Fruit fly (Drosophila melanogaster) whole organism, embryonic: ENCODE measurements around the gene CG5727.

Experiments
- Atf6 ChIP-seq: fragments of 200-800 bp; sonication (Bioruptor generic); IDR thresholded peaks from 2 replicates; pipeline ENCODE4 v1.3.6; 2022; ENCODE audit warnings: missing biosample characterization, missing genetic modification characterization
- B-H2 ChIP-seq: fragments of 200-800 bp; sonication (Bioruptor generic); optimal IDR thresholded peaks from 2 replicates; lab custom pipeline; 2018; ENCODE audit warnings: missing biosample characterization, mild to moderate bottlenecking, missing genetic modification characterization
- BEAF-32 ChIP-seq: fragments of 200-800 bp; sonication (Bioruptor generic); optimal IDR thresholded peaks from 3 replicates; lab custom pipeline; 2017; ENCODE audit warnings: missing biosample characterization, missing genetic modification characterization, mild to moderate bottlenecking, moderate library complexity, missing genetic modification reagents
- CG10267 ChIP-seq: fragments of 200-800 bp; sonication (Bioruptor generic); optimal IDR thresholded peaks from 2 replicates; lab custom pipeline; 2018; ENCODE audit warnings: missing biosample characterization, mild to moderate bottlenecking, missing genetic modification characterization, moderate library complexity
- CG13123 ChIP-seq: fragments of 200-800 bp; sonication (Bioruptor generic); optimal IDR thresholded peaks from 2 replicates; lab custom pipeline; 2016; ENCODE audit warnings: missing biosample characterization, missing genetic modification characterization
- CG13894 ChIP-seq: fragments of 200-800 bp; sonication (Bioruptor generic); optimal IDR thresholded peaks from 3 replicates; lab custom pipeline; 2018; ENCODE audit warnings: missing biosample characterization, mild to moderate bottlenecking, missing genetic modification characterization, moderate library complexity
- CG14050 ChIP-seq: fragments of 200-800 bp; sonication (Bioruptor generic); IDR thresholded peaks from 3 replicates; pipeline ENCODE4 v1.3.6; 2022; ENCODE audit warnings: missing biosample characterization, missing genetic modification characterization
- CG14710 ChIP-seq: fragments of 200-800 bp; sonication (Bioruptor generic); optimal IDR thresholded peaks from 3 replicates; lab custom pipeline; 2019; ENCODE audit warnings: missing biosample characterization, mild to moderate bottlenecking, missing genetic modification characterization, moderate library complexity
- CG1602 ChIP-seq: fragments of 200-800 bp; sonication (Bioruptor generic); optimal IDR thresholded peaks from 3 replicates; lab custom pipeline; 2016; ENCODE audit warnings: missing biosample characterization, missing genetic modification characterization
- CG1603 ChIP-seq: fragments of 200-800 bp; sonication (Bioruptor generic); optimal IDR thresholded peaks from 2 replicates; lab custom pipeline; 2019; ENCODE audit warnings: missing biosample characterization, mild to moderate bottlenecking, missing genetic modification characterization, moderate library complexity
- CG17361 ChIP-seq: fragments of 200-800 bp; sonication (Bioruptor generic); IDR thresholded peaks from 3 replicates; pipeline ENCODE4 v1.3.6; 2022; ENCODE audit warnings: missing biosample characterization, missing genetic modification characterization
- CG2116 ChIP-seq: fragments of 200-800 bp; sonication (Bioruptor generic); optimal IDR thresholded peaks from 3 replicates; lab custom pipeline; 2018; ENCODE audit warnings: missing biosample characterization, mild to moderate bottlenecking, missing genetic modification characterization
- CG30020 ChIP-seq: fragments of 200-800 bp; optimal IDR thresholded peaks from 2 replicates; lab custom pipeline; 2019; ENCODE audit warnings: missing biosample characterization, mild to moderate bottlenecking, missing genetic modification characterization, moderate library complexity
- CG3995 ChIP-seq: fragments of 200-800 bp; sonication (Bioruptor generic); optimal IDR thresholded peaks from 3 replicates; lab custom pipeline; 2016; ENCODE audit warnings: missing biosample characterization, missing genetic modification characterization
- CG7963 ChIP-seq: fragments of 200-800 bp; sonication (Bioruptor generic); IDR thresholded peaks from 3 replicates; pipeline ENCODE4 v1.3.6; 2022; ENCODE audit warnings: missing biosample characterization, missing genetic modification characterization; ENCODE audit not compliant: partially characterized antibody
- CG8944 ChIP-seq: fragments of 200-800 bp; sonication (Bioruptor generic); optimal IDR thresholded peaks from 3 replicates; lab custom pipeline; 2016; ENCODE audit warnings: missing biosample characterization, missing genetic modification characterization
- CG9797 ChIP-seq: fragments of 200-800 bp; sonication (Bioruptor generic); optimal IDR thresholded peaks from 3 replicates; lab custom pipeline; 2018; ENCODE audit warnings: missing biosample characterization, mild to moderate bottlenecking, missing genetic modification characterization
- Dll ChIP-seq: fragments of 200-800 bp; sonication (Bioruptor generic); IDR thresholded peaks from 4 replicates; pipeline ENCODE4 v1.3.6; 2022; ENCODE audit warnings: missing biosample characterization, missing genetic modification characterization; ENCODE audit not compliant: partially characterized antibody
- Doc3 ChIP-seq: fragments of 200-800 bp; sonication (Bioruptor generic); IDR thresholded peaks from 3 replicates; pipeline ENCODE4 v1.3.6; 2022; ENCODE audit warnings: missing biosample characterization, missing genetic modification characterization; ENCODE audit not compliant: partially characterized antibody
- Dp ChIP-seq: fragments of 200-800 bp; sonication (Bioruptor generic); optimal IDR thresholded peaks from 2 replicates; lab custom pipeline; 2018; ENCODE audit warnings: missing biosample characterization, mild to moderate bottlenecking, missing genetic modification characterization, moderate library complexity
- Hmx ChIP-seq: fragments of 200-800 bp; sonication (Bioruptor generic); optimal IDR thresholded peaks from 2 replicates; lab custom pipeline; 2016; ENCODE audit warnings: missing biosample characterization, missing genetic modification characterization
- MBD-R2 ChIP-seq: fragments of 200-800 bp; sonication (Bioruptor generic); IDR thresholded peaks from 2 replicates; pipeline ENCODE4 v1.3.6; 2022; ENCODE audit warnings: missing biosample characterization, missing genetic modification characterization
- MESR4 ChIP-seq: fragments of 200-800 bp; sonication (Bioruptor generic); optimal IDR thresholded peaks from 2 replicates; lab custom pipeline; 2018; ENCODE audit warnings: missing biosample characterization, mild to moderate bottlenecking, missing genetic modification characterization, moderate library complexity
- Nf-YB ChIP-seq: fragments of 200-800 bp; sonication (Bioruptor generic); optimal IDR thresholded peaks from 3 replicates; lab custom pipeline; 2019; ENCODE audit warnings: missing biosample characterization, mild to moderate bottlenecking, missing genetic modification characterization, moderate library complexity
- Scr ChIP-seq: fragments of 200-800 bp; sonication (Bioruptor generic); IDR thresholded peaks from 2 replicates; pipeline ENCODE4 v1.3.6; 2022; ENCODE audit warnings: missing biosample characterization, missing genetic modification characterization; ENCODE audit not compliant: partially characterized antibody
- Sin3A ChIP-seq: fragments of >200 bp; optimal IDR thresholded peaks from 2 replicates; lab custom pipeline; 2018
- Sry-δ ChIP-seq: fragments of 200-800 bp; sonication (Bioruptor generic); optimal IDR thresholded peaks from 2 replicates; lab custom pipeline; 2016; ENCODE audit warnings: missing biosample characterization, missing genetic modification characterization
- abd-A ChIP-seq: fragments of 200-800 bp; sonication (Bioruptor generic); optimal IDR thresholded peaks from 3 replicates; lab custom pipeline; 2019; ENCODE audit warnings: missing biosample characterization, mild to moderate bottlenecking, missing genetic modification characterization, moderate library complexity
- ase ChIP-seq: fragments of 200-800 bp; sonication (Bioruptor generic); IDR thresholded peaks from 3 replicates; pipeline ENCODE4 v1.3.6; 2022; ENCODE audit warnings: missing biosample characterization, missing genetic modification characterization
- cg ChIP-seq: fragments of 200-800 bp; sonication (Bioruptor generic); optimal IDR thresholded peaks from 3 replicates; lab custom pipeline; 2019; ENCODE audit warnings: missing biosample characterization, mild to moderate bottlenecking, missing genetic modification characterization, moderate library complexity
- corto ChIP-seq: fragments of 200-800 bp; sonication (Bioruptor generic); optimal IDR thresholded peaks from 2 replicates; lab custom pipeline; 2016; ENCODE audit warnings: missing biosample characterization, mild to moderate bottlenecking, missing genetic modification characterization, moderate library complexity
- dpn ChIP-seq, 2 experiments: fragments of 200-800 bp; sonication (Bioruptor generic); optimal IDR thresholded peaks; 3 replicates each; lab custom pipeline; 2016; ENCODE audit warnings: missing biosample characterization in 2 of 2, missing genetic modification characterization in 2 of 2
- esg ChIP-seq: fragments of 200-800 bp; sonication (Bioruptor generic); conservative IDR thresholded peaks from 2 replicates; pipeline ENCODE4 v1.3.6; 2022; ENCODE audit warnings: missing biosample characterization, missing genetic modification characterization
- kni ChIP-seq: fragments of 200-800 bp; sonication (Bioruptor generic); optimal IDR thresholded peaks from 3 replicates; lab custom pipeline; 2017; ENCODE audit warnings: mild to moderate bottlenecking, missing biosample characterization, missing genetic modification reagents, missing genetic modification characterization
- lbe ChIP-seq: fragments of 200-800 bp; sonication (Bioruptor generic); optimal IDR thresholded peaks from 2 replicates; lab custom pipeline; 2016; ENCODE audit warnings: missing biosample characterization, mild to moderate bottlenecking, missing genetic modification characterization
- nerfin-1 ChIP-seq: fragments of 200-800 bp; sonication (Bioruptor generic); optimal IDR thresholded peaks from 3 replicates; lab custom pipeline; 2019; ENCODE audit warnings: missing biosample characterization, mild to moderate bottlenecking, missing genetic modification characterization, moderate library complexity
- onecut ChIP-seq: fragments of 200-800 bp; sonication (Bioruptor generic); IDR thresholded peaks from 2 replicates; pipeline ENCODE4 v1.3.6; 2022; ENCODE audit warnings: missing biosample characterization, missing genetic modification characterization
- pan ChIP-seq, 4 experiments: fragments of >200 bp in 3 of 4; fragments of 200-800 bp in 1 of 4; sonication (Bioruptor generic) in 1 of 4; optimal IDR thresholded peaks in 3 of 4; IDR thresholded peaks in 1 of 4; 2 replicates each; pipeline versions ENCODE4 v1.3.6 to Lab custom; 2017 to 2022; ENCODE audit warnings: missing biosample characterization in 2 of 4, missing genetic modification characterization in 2 of 4, mixed read lengths in 1 of 4
- pfk ChIP-seq: fragments of 200-800 bp; sonication (Bioruptor generic); optimal IDR thresholded peaks from 2 replicates; lab custom pipeline; 2018; ENCODE audit warnings: missing biosample characterization, mild to moderate bottlenecking, missing genetic modification characterization, moderate library complexity
- phol ChIP-seq: fragments of 200-800 bp; sonication (Bioruptor generic); optimal IDR thresholded peaks from 3 replicates; lab custom pipeline; 2018; ENCODE audit warnings: missing biosample characterization, mild to moderate bottlenecking, missing genetic modification characterization, moderate library complexity
- pita ChIP-seq: fragments of 200-800 bp; sonication (Bioruptor generic); optimal IDR thresholded peaks from 2 replicates; lab custom pipeline; 2017; ENCODE audit warnings: missing biosample characterization, mild to moderate bottlenecking, missing genetic modification characterization
- sens-2 ChIP-seq: fragments of 200-800 bp; sonication (Bioruptor generic); IDR thresholded peaks from 2 replicates; pipeline ENCODE4 v1.3.6; 2022; ENCODE audit warnings: missing biosample characterization, missing genetic modification characterization
- stwl ChIP-seq: fragments of 200-800 bp; sonication (Bioruptor generic); optimal IDR thresholded peaks from 3 replicates; lab custom pipeline; 2018; ENCODE audit warnings: missing biosample characterization, mild to moderate bottlenecking, missing genetic modification characterization, moderate library complexity
- unc-4 ChIP-seq: fragments of 200-800 bp; sonication (Bioruptor generic); IDR thresholded peaks from 2 replicates; pipeline ENCODE4 v1.3.6; 2022; ENCODE audit warnings: missing biosample characterization, missing genetic modification characterization; ENCODE audit not compliant: partially characterized antibody
- yki ChIP-seq: fragments of >200 bp; optimal IDR thresholded peaks from 3 replicates; lab custom pipeline; 2018

The CG5727 gene

dm6 chr2L:10255725-10256158 is 45.3 kb upstream of the CG5727 start, which contains the start of gene CG5676 (continued):
- no peak for TF ChIP-seq CG17361 (GFP tag; lab: Robert Waterston, UW)
- TF ChIP-seq Scr (GFP tag; lab: Robert Waterston, UW): peak; percentile 26; the same call in 1 of the 2 replicates
- peak; percentile 99 for TF ChIP-seq CG30020 (tag; lab: Kevin White, UChicago)
- TF ChIP-seq Nf-YB (GFP tag; lab: Kevin White, UChicago): no peak
- peak; percentile 5 for TF ChIP-seq cg (GFP tag; lab: Kevin White, UChicago)
- peak; percentile 44 for TF ChIP-seq CG14710 (tag; lab: Kevin White, UChicago)
- no peak for TF ChIP-seq sens-2 (GFP tag; lab: Robert Waterston, UW)
- no peak for TF ChIP-seq CG13123 (GFP tag; lab: Kevin White, UChicago)
- TF ChIP-seq esg (GFP tag; lab: Robert Waterston, UW): no peak
- no peak for TF ChIP-seq Atf6 (GFP tag; lab: Robert Waterston, UW)
- no peak for TF ChIP-seq CG8944
- no peak for TF ChIP-seq corto
- TF ChIP-seq Dp (GFP tag; lab: Kevin White, UChicago): peak; percentile 25
- TF ChIP-seq CG13894: no peak
- no peak for TF ChIP-seq ase (GFP tag; lab: Robert Waterston, UW)
- TF ChIP-seq CG1603 (tag; lab: Kevin White, UChicago): peak; percentile 100
- TF ChIP-seq abd-A (tag; lab: Kevin White, UChicago): no peak

- TF ChIP-seq nerfin-1 (tag; lab: Kevin White, UChicago): peak; percentile 43
- TF ChIP-seq CG7963: no peak
- peak; percentile 50 for TF ChIP-seq BEAF-32 (GFP tag; lab: Kevin White, UChicago)
- peak; percentile 47; the same call in 1 of the 2 replicates for TF ChIP-seq unc-4 (GFP tag; lab: Robert Waterston, UW)
- TF ChIP-seq CG30020 (tag; lab: Kevin White, UChicago): peak; percentile 64
- TF ChIP-seq pita (GFP tag; lab: Kevin White, UChicago): no peak
- TF ChIP-seq Scr (GFP tag; lab: Robert Waterston, UW): peak; percentile 47; the same call in 1 of the 2 replicates
- 0 out of 4 replicates have a peak, but pooled peaks have one; percentile 12 for TF ChIP-seq Dll (GFP tag; lab: Robert Waterston, UW)
- TF ChIP-seq CG1602: no peak
- TF ChIP-seq MESR4 (GFP tag; lab: Kevin White, UChicago): peak; percentile 7
- peak; percentile 1 for TF ChIP-seq stwl (tag; lab: Kevin White, UChicago)
- TF ChIP-seq CG2116 (GFP tag; lab: Kevin White, UChicago): peak; percentile 71
Measured at dm6 chr2L:10251592-10251991, 41.1 kb upstream of the CG5727 start, which contains the start of gene Ror. Gene Ror, plus strand, starts transcription at chr2L:10251843.

- TF ChIP-seq CG10267 (tag; lab: Kevin White, UChicago): peak; percentile 45
- peak; percentile 14 for TF ChIP-seq lbe (GFP tag; lab: Kevin White, UChicago)
- peak; percentile 31; the same call in 1 of the 2 replicates for TF ChIP-seq onecut (GFP tag; lab: Robert Waterston, UW)
- TF ChIP-seq B-H2 (GFP tag; lab: Kevin White, UChicago): peak; percentile 5
- peak; percentile 38 for TF ChIP-seq nerfin-1 (tag; lab: Kevin White, UChicago)
- TF ChIP-seq pfk (GFP tag; lab: Kevin White, UChicago): peak; percentile 97
- TF ChIP-seq phol (tag; lab: Kevin White, UChicago): peak; percentile 46
- TF ChIP-seq CG3995: peak; percentile 62
- TF ChIP-seq Hmx (GFP tag; lab: Kevin White, UChicago): peak; percentile 19
- no peak for TF ChIP-seq yki
- peak; percentile 77 for TF ChIP-seq BEAF-32 (GFP tag; lab: Kevin White, UChicago)
- TF ChIP-seq Doc3 (GFP tag; lab: Robert Waterston, UW): no peak
- peak; percentile 35 for TF ChIP-seq MESR4 (GFP tag; lab: Kevin White, UChicago)
- peak; percentile 65 for TF ChIP-seq MBD-R2 (GFP tag; lab: Robert Waterston, UW)
- peak; percentile 19 for TF ChIP-seq Sin3A
- no peak for TF ChIP-seq pan (optimal IDR thresholded peaks at IDR 0.05; lab: Kevin White, UChicago)
- TF ChIP-seq pan (GFP tag; optimal IDR thresholded peaks at IDR 0.05 in 1 of 2, IDR thresholded peaks at IDR 0.05 in 1 of 2): no peak
- TF ChIP-seq Dp (GFP tag; lab: Kevin White, UChicago): peak; percentile 21
- TF ChIP-seq CG1603 (tag; lab: Kevin White, UChicago): peak; percentile 93
- no peak for TF ChIP-seq kni (GFP tag; lab: Kevin White, UChicago)
- TF ChIP-seq CG14050 (GFP tag; lab: Robert Waterston, UW): no peak
- TF ChIP-seq dpn (GFP tag; optimal IDR thresholded peaks at IDR 0.05; lab: Kevin White, UChicago): peak in 1 of 2 experiments; percentile 12
- TF ChIP-seq CG9797 (GFP tag; lab: Kevin White, UChicago): peak; percentile 73
- peak; percentile 87 for TF ChIP-seq Sry-δ (GFP tag; lab: Kevin White, UChicago)
Measured at dm6 chr2L:10250441-10250847, 40.0 kb upstream of the CG5727 start, which contains the start of the genes bsk and CG31717. Gene bsk, minus strand, starts transcription at chr2L:10250501. Gene CG31717, plus strand, starts transcription at chr2L:10250737.
